Worm (Caenorhabditis elegans) whole organism, young adult: ENCODE measurements around the gene F45E10.2.

Experiments used
- B0336.3 ChIP-seq: fragments of 200-800 bp; sonication (Bioruptor generic); IDR thresholded peaks from 2 replicates; pipeline ENCODE4 v1.3.6; 2022; ENCODE audit warnings: missing genetic modification characterization, missing compliant biosample characterization
- D2030.7 ChIP-seq: fragments of 200-800 bp; sonication (Bioruptor generic); IDR thresholded peaks from 2 replicates; pipeline ENCODE4 v1.3.6; 2022; ENCODE audit warnings: missing genetic modification reagents, missing genetic modification characterization, missing compliant biosample characterization
- F22D6.2 ChIP-seq: sonication (generic microtip); optimal IDR thresholded peaks from 2 replicates; lab custom pipeline; 2016; ENCODE audit warnings: mild to moderate bottlenecking, missing genetic modification characterization, missing compliant biosample characterization
- F33H1.4 ChIP-seq: fragments of 200-800 bp; sonication (Bioruptor generic); IDR thresholded peaks from 2 replicates; pipeline ENCODE4 v1.3.6; 2022; ENCODE audit warnings: missing genetic modification reagents, missing genetic modification characterization, missing compliant biosample characterization
- F49E8.2 ChIP-seq: sonication (generic microtip); optimal IDR thresholded peaks from 3 replicates; lab custom pipeline; 2017; ENCODE audit warnings: missing genetic modification characterization, mild to moderate bottlenecking, missing compliant biosample characterization, antibody characterized with exemption, moderate library complexity; ENCODE audit not compliant: insufficient read depth
- T07F8.4 ChIP-seq: sonication (generic microtip); optimal IDR thresholded peaks from 2 replicates; lab custom pipeline; 2016; ENCODE audit warnings: mild to moderate bottlenecking, missing genetic modification characterization, moderate library complexity, missing compliant biosample characterization
- Y95B8A.8 ChIP-seq: fragments of 200-800 bp; sonication (Bioruptor generic); IDR thresholded peaks from 2 replicates; pipeline ENCODE4 v1.3.6; 2022; ENCODE audit warnings: missing genetic modification reagents, missing genetic modification characterization, missing compliant biosample characterization
- ceh-27 ChIP-seq: fragments of 200-800 bp; sonication (Bioruptor generic); optimal IDR thresholded peaks from 2 replicates; lab custom pipeline; 2018; ENCODE audit warnings: mild to moderate bottlenecking, missing genetic modification characterization, moderate library complexity, missing compliant biosample characterization
- ceh-58 ChIP-seq: fragments of 200-800 bp; sonication (Bioruptor generic); IDR thresholded peaks from 2 replicates; pipeline ENCODE4 v1.3.6; 2022; ENCODE audit warnings: missing genetic modification characterization, missing compliant biosample characterization
- ceh-79 ChIP-seq: sonication (generic microtip); optimal IDR thresholded peaks from 2 replicates; lab custom pipeline; 2017; ENCODE audit warnings: mild to moderate bottlenecking, missing genetic modification characterization, missing compliant biosample characterization
- dpff-1 ChIP-seq: sonication (generic microtip); optimal IDR thresholded peaks from 2 replicates; lab custom pipeline; 2017; ENCODE audit warnings: mild to moderate bottlenecking, missing genetic modification characterization, missing compliant biosample characterization
- egrh-3 ChIP-seq: fragments of 200-800 bp; sonication (Bioruptor generic); IDR thresholded peaks from 2 replicates; pipeline ENCODE4 v1.3.6; 2022; ENCODE audit warnings: missing genetic modification reagents, missing genetic modification characterization, missing compliant biosample characterization
- fkh-3 ChIP-seq: sonication (generic microtip); optimal IDR thresholded peaks from 2 replicates; lab custom pipeline; 2016; ENCODE audit warnings: mild to moderate bottlenecking, missing genetic modification characterization, missing compliant biosample characterization
- gei-17 ChIP-seq: fragments of 200-800 bp; sonication (Bioruptor generic); optimal IDR thresholded peaks from 2 replicates; lab custom pipeline; 2018; ENCODE audit warnings: mild to moderate bottlenecking, missing genetic modification characterization, missing compliant biosample characterization
- hmg-1.2 ChIP-seq: fragments of 200-800 bp; sonication (Bioruptor generic); IDR thresholded peaks from 2 replicates; pipeline ENCODE4 v1.3.6; 2022; ENCODE audit warnings: missing genetic modification reagents, missing genetic modification characterization, missing compliant biosample characterization
- nfyb-1 ChIP-seq: fragments of 200-800 bp; sonication (Bioruptor generic); IDR thresholded peaks from 2 replicates; pipeline ENCODE4 v1.3.6; 2022; ENCODE audit warnings: missing genetic modification reagents, missing genetic modification characterization, missing compliant biosample characterization
- rcor-1 ChIP-seq: fragments of 200-800 bp; sonication (Bioruptor generic); IDR thresholded peaks from 2 replicates; pipeline ENCODE4 v1.3.6; 2022; ENCODE audit warnings: missing genetic modification reagents, missing genetic modification characterization, missing compliant biosample characterization
- sea-2 ChIP-seq: fragments of 200-800 bp; sonication (Bioruptor generic); IDR thresholded peaks from 2 replicates; pipeline ENCODE4 v1.3.6; 2022; ENCODE audit warnings: missing genetic modification characterization, missing compliant biosample characterization
- sptf-2 ChIP-seq: fragments of 200-800 bp; sonication (Bioruptor generic); optimal IDR thresholded peaks from 2 replicates; lab custom pipeline; 2018; ENCODE audit warnings: mild to moderate bottlenecking, missing genetic modification characterization, missing compliant biosample characterization
- tbp1 ChIP-seq: fragments of 200-800 bp; sonication (Bioruptor generic); optimal IDR thresholded peaks from 2 replicates; lab custom pipeline; 2018; ENCODE audit warnings: mild to moderate bottlenecking, missing genetic modification characterization, missing compliant biosample characterization
- unc-130 ChIP-seq: sonication (generic microtip); optimal IDR thresholded peaks from 2 replicates; lab custom pipeline; 2016; ENCODE audit warnings: missing genetic modification reagents, missing genetic modification characterization, missing compliant biosample characterization
- xnd-1 ChIP-seq: sonication (generic microtip); optimal IDR thresholded peaks from 2 replicates; lab custom pipeline; 2016; ENCODE audit warnings: missing genotype, missing genetic modification reagents, missing genetic modification characterization, missing compliant biosample characterization
- zfh-2 ChIP-seq: fragments of 200-800 bp; sonication (Bioruptor generic); conservative IDR thresholded peaks from 2 replicates; pipeline ENCODE4 v1.3.6; 2022; ENCODE audit warnings: missing genetic modification reagents, missing genetic modification characterization, missing compliant biosample characterization
- ztf-28 ChIP-seq: fragments of 200-800 bp; sonication (Bioruptor generic); IDR thresholded peaks from 2 replicates; pipeline ENCODE4 v1.3.6; 2022; ENCODE audit warnings: missing genetic modification reagents, missing genetic modification characterization, missing compliant biosample characterization

F45E10.2 gene

DNA sequence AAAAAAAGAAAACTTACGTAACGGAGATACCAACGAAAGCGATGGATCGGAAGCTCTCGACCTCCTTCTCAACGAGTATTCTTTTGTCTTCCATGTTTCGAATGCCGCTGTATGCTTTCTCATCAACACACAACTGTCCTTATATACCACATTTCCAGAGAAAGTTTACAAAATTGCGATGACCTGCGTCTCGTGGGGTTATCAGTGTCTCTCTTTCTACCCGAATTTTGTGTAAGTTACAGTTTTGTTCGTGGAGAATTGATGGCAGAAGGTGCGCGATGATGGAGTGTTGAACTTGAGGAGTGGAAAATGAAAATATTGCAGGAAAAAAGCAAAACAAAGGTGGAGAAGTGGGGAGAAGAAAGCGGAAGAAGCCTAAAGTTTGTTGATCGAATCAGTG, 41.5 kb downstream of the F45E10.2 start, which contains the start of gene col-81:
Gene col-81, minus strand, starts transcription at position 101 of the 400 bp plus-strand sequence.
- TF ChIP-seq F33H1.4 (GFP tag; lab: Robert Waterston, UW) (no peak), ceh-27 (GFP tag; lab: Kevin White, UChicago) (no peak), tbp1 (no peak), fkh-3 (tag; lab: Kevin White, UChicago) (no peak), ceh-58 (no peak), F49E8.2 (tag; lab: Kevin White, UChicago) (no peak), xnd-1 (tag; lab: Kevin White, UChicago) (no peak), sea-2 (no peak)

DNA sequence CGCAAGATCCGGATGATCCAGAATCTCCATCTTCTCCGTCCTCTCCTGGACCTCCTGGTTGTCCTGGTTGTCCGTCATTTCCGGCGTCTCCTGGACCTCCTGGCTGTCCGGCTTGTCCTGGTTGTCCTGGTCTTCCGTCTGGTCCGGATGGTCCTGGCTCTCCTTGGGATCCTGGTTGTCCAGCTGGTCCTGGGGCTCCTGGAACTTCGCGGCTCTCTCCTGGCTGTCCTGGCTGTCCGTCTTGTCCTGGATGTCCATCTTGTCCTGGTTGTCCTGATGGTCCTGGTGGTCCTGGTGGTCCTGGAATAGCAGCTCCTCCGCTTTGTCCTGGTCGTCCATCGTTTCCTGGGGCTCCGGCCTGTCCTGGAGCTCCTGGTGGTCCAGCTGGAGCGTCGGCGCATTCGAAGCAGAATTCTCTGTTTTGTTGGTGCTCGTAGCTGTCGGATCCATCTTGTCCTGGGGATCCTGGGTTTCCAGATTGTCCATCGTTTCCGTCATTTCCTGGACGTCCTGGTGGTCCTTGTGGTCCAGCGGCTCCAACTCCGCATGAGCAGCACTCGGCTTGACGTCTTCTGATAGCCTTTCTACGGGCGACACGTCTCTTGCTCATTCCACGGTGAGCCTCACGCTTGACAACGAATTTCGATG, 42.5 kb downstream of the F45E10.2 start:
- TF ChIP-seq egrh-3 (GFP tag; lab: Robert Waterston, UW) = peak; percentile 86
- TF ChIP-seq nfyb-1 = no peak
- no peak for TF ChIP-seq Y95B8A.8
- no peak for TF ChIP-seq F22D6.2 (tag; lab: Kevin White, UChicago)
- TF ChIP-seq hmg-1.2 (GFP tag; lab: Robert Waterston, UW) = no peak
- no peak for TF ChIP-seq B0336.3 (GFP tag; lab: Robert Waterston, UW)
- TF ChIP-seq T07F8.4 (tag; lab: Kevin White, UChicago) = no peak
- no peak for TF ChIP-seq fkh-3 (tag; lab: Kevin White, UChicago)
- TF ChIP-seq tbp1 = no peak
- TF ChIP-seq unc-130 (GFP tag; lab: Kevin White, UChicago) = no peak
- no peak for TF ChIP-seq ztf-28 (GFP tag; lab: Robert Waterston, UW)
- peak; percentile 95 for TF ChIP-seq zfh-2

DNA sequence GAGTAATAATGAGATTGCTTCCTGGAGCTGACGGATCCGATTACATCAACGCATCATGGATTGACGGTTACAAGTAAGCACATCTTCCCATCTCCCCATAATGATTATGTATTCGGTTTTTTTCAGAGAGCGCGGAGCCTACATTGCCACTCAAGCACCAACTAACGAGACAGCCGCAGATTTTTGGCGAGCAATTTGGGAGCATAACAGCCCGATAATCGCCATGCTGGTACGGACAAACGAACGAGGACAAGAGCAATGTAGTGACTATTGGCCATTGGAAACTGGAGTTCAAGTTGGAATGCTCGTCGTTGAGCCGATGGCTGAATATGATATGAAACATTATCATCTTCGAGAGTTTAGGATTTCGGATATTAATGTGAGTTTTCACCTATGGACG, 44.2 kb downstream of the F45E10.2 start:
- TF ChIP-seq ztf-28 (GFP tag; lab: Robert Waterston, UW) (0 out of 2 replicates have a peak, but pooled peaks have one; percentile 23), rcor-1 (GFP tag; lab: Robert Waterston, UW) (no peak), gei-17 (GFP tag; lab: Kevin White, UChicago) (no peak)

DNA sequence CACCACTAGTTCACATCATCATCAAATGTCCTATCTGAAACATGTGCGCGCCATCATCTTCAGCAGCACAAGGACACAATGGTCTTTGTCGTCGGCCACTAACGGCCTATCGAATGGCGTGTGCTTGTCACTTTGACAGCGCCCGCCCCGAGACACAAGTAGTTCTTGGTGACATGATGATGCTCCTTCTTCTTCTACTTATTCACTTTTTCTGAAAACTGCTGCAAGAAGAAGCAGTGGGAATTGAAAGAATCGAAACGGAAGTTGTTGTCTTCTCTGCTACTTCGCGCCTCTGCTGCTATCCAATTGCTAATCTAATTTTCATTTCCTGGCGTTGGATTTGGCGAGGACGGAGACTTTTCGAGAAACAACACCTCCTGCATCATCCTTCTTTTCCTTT, 50.7 kb downstream of the F45E10.2 start:
- no peak for TF ChIP-seq ceh-79
- no peak for TF ChIP-seq dpff-1 (tag; lab: Kevin White, UChicago)
- no peak for TF ChIP-seq sptf-2 (GFP tag; lab: Kevin White, UChicago)
- no peak for TF ChIP-seq D2030.7 (GFP tag; lab: Robert Waterston, UW)
- TF ChIP-seq, all 124 proteins: peak for 0
